Worm (Caenorhabditis elegans): ENCODE measurements around the gene clec-129.
A peak's percentile ranks its signal among the peaks of the same experiment; 100 is the strongest.
"Not testable (repeated sequence)": the region's sequence is repeated elsewhere in the genome, so short reads cannot be mapped to it uniquely, and the experiment has no call there.

- TF ChIP-seq pha-4, nhr-237, hlh-1 (tag; optimal IDR thresholded peaks at IDR 0.05): not testable (repeated sequence)
- TF ChIP-seq sem-2 (GFP tag; optimal IDR thresholded peaks at IDR 0.05): peak; percentile 59
Observed at ce11 chrII:3567576-3567975, 3.7 kb upstream of the clec-129 start.

Measured in whole organism, mixed stage, embryonic.